Worm (Caenorhabditis elegans): ENCODE measurements around the gene mdt-10.
A peak's percentile ranks its signal among the peaks of the same experiment; 100 is the strongest.

mdt-10 gene

ce11 chrII:7893648-7894047 lies 38.8 kb upstream of the mdt-10 start:
- TF ChIP-seq sma-9 (GFP tag; optimal IDR thresholded peaks at IDR 0.05): peak; percentile 13
- no peak for TF ChIP-seq sma-9 (tag; optimal IDR thresholded peaks at IDR 0.05)
- TF ChIP-seq crh-2 (tag; optimal IDR thresholded peaks at IDR 0.05): no peak
- no peak for TF ChIP-seq nhr-11 (tag; optimal IDR thresholded peaks at IDR 0.05)
- no peak for TF ChIP-seq unc-55 (GFP tag; optimal IDR thresholded peaks at IDR 0.05)
- no peak for TF ChIP-seq lsy-2 (tag; optimal IDR thresholded peaks at IDR 0.05)

- TF ChIP-seq nhr-129 (tag; optimal IDR thresholded peaks at IDR 0.05): no peak
- no peak for TF ChIP-seq gmeb-1 (tag; optimal IDR thresholded peaks at IDR 0.05)
- no peak for TF ChIP-seq lsy-2 (tag; optimal IDR thresholded peaks at IDR 0.05)
- no peak for TF ChIP-seq nhr-23 (tag; optimal IDR thresholded peaks at IDR 0.05)
- no peak for TF ChIP-seq ceh-82 (tag; optimal IDR thresholded peaks at IDR 0.05)
- no peak for TF ChIP-seq F13H6.1 (tag; optimal IDR thresholded peaks at IDR 0.05)
- TF ChIP-seq mbf-1 (tag; optimal IDR thresholded peaks at IDR 0.05): no peak
- no peak for TF ChIP-seq nhr-12 (tag; optimal IDR thresholded peaks at IDR 0.05)
- no peak for TF ChIP-seq snpc-4 (tag; optimal IDR thresholded peaks at IDR 0.05)
- TF ChIP-seq ztf-1 (GFP tag; conservative IDR thresholded peaks at IDR 0.05): no peak
- TF ChIP-seq egl-27 (tag; optimal IDR thresholded peaks at IDR 0.05): no peak
- no peak for TF ChIP-seq C34F6.9 (tag; optimal IDR thresholded peaks at IDR 0.05)
Observed at ce11 chrII:7892761-7893272, 38.0 kb upstream of the mdt-10 start, which contains the start of gene ptc-1. Gene ptc-1, plus strand, starts transcription at chrII:7893222.

- TF ChIP-seq unc-55 (GFP tag; optimal IDR thresholded peaks at IDR 0.05) (peak; percentile 85), lin-13 (GFP tag; optimal IDR thresholded peaks at IDR 0.05) (peak; percentile 32), aly-2 (tag; optimal IDR thresholded peaks at IDR 0.05) (no peak), nhr-129 (tag; optimal IDR thresholded peaks at IDR 0.05) (peak; percentile 59), nhr-21 (tag; optimal IDR thresholded peaks at IDR 0.05) (no peak), elt-1 (tag; optimal IDR thresholded peaks at IDR 0.05) (no peak), mab-5 (tag; optimal IDR thresholded peaks at IDR 0.05) (peak; percentile 64), zag-1 (tag; optimal IDR thresholded peaks at IDR 0.05) (peak; percentile 50), nhr-6 (tag; optimal IDR thresholded peaks at IDR 0.05) (no peak), fos-1 (tag; optimal IDR thresholded peaks at IDR 0.05) (peak; percentile 80), nhr-25 (tag; optimal IDR thresholded peaks at IDR 0.05) (peak; percentile 2), ama-1 (optimal IDR thresholded peaks at IDR 0.05) (peak; percentile 60), Y55F3AM.14 (GFP tag; optimal IDR thresholded peaks at IDR 0.05) (peak; percentile 40), sma-9 (GFP tag; optimal IDR thresholded peaks at IDR 0.05) (peak; percentile 29), sma-9 (tag; optimal IDR thresholded peaks at IDR 0.05) (no peak), peb-1 (tag; optimal IDR thresholded peaks at IDR 0.05) (no peak), lsy-2 (tag; optimal IDR thresholded peaks at IDR 0.05) (peak in 1 of 2 experiments; percentile 54), F13H6.1 (tag; optimal IDR thresholded peaks at IDR 0.05) (peak; percentile 60), snpc-4 (tag; optimal IDR thresholded peaks at IDR 0.05) (peak; percentile 22), unc-39 (tag; optimal IDR thresholded peaks at IDR 0.05) (no peak), blmp-1 (tag; optimal IDR thresholded peaks at IDR 0.05; ENCODE audit: insufficient read depth) (no peak), C34F6.9 (tag; optimal IDR thresholded peaks at IDR 0.05) (peak; percentile 64), crh-2 (tag; optimal IDR thresholded peaks at IDR 0.05) (peak; percentile 67), lin-39 (tag; optimal IDR thresholded peaks at IDR 0.05) (peak; percentile 22), ZK546.5 (tag; optimal IDR thresholded peaks at IDR 0.05) (no peak), ztf-4 (tag; optimal IDR thresholded peaks at IDR 0.05) (peak; percentile 69), sem-4 (tag; optimal IDR thresholded peaks at IDR 0.05) (peak; percentile 70), lin-11 (tag; optimal IDR thresholded peaks at IDR 0.05) (peak; percentile 40)
Observed at ce11 chrII:7891869-7892615, 37.2 kb upstream of the mdt-10 start.

DNA sequence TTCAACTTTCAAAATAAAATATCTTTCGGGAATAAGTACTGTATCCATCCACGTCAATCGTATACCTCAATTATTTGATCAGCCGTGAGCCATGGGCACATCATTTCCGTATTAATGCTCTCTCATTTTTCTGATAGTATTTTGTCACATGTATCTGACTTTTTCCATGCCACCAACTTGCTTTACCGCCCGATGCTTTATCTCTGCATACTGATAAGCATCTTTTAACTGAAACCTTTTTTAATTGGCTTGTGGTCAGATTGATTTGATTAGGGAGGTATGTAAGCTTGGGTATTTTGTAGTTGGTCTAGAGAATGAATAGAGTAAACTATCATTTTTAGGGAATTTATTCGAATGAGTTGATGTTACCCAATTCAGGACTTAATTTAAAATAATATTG lies 34.5 kb upstream of the mdt-10 start:
- TF ChIP-seq nhr-6 (tag; optimal IDR thresholded peaks at IDR 0.05) (no peak), gmeb-1 (tag; optimal IDR thresholded peaks at IDR 0.05) (peak; percentile 1), peb-1 (tag; optimal IDR thresholded peaks at IDR 0.05) (no peak), lin-39 (tag; optimal IDR thresholded peaks at IDR 0.05) (no peak), fos-1 (tag; optimal IDR thresholded peaks at IDR 0.05) (peak; percentile 27), sma-9 (GFP tag; optimal IDR thresholded peaks at IDR 0.05) (peak; percentile 64), sma-9 (tag; optimal IDR thresholded peaks at IDR 0.05) (no peak), Y55F3AM.14 (GFP tag; optimal IDR thresholded peaks at IDR 0.05) (no peak), nhr-23 (tag; optimal IDR thresholded peaks at IDR 0.05) (no peak), blmp-1 (tag; optimal IDR thresholded peaks at IDR 0.05; ENCODE audit: insufficient read depth) (no peak), unc-55 (GFP tag; optimal IDR thresholded peaks at IDR 0.05) (no peak), crh-2 (tag; optimal IDR thresholded peaks at IDR 0.05) (no peak)

Measured in whole organism, L2 larva.